Fruit fly (Drosophila melanogaster) whole organism, pupa: ENCODE results near the gene Dph4.
A peak's percentile ranks its signal among the peaks of the same experiment; 100 is the strongest.

ENCODE experiments used
- CG10348 ChIP-seq: fragments of 200-800 bp; sonication (Bioruptor generic); IDR thresholded peaks from 2 replicates; pipeline ENCODE4 v1.3.6; 2022; ENCODE audit warnings: missing biosample characterization, missing genetic modification characterization
- CG12605 ChIP-seq: fragments of 200-800 bp; sonication (Bioruptor generic); IDR thresholded peaks from 2 replicates; pipeline ENCODE4 v1.3.6; 2022; ENCODE audit warnings: missing biosample characterization, missing genetic modification characterization
- CG13204 ChIP-seq: fragments of 200-800 bp; sonication (Bioruptor generic); optimal IDR thresholded peaks from 2 replicates; lab custom pipeline; 2018; ENCODE audit warnings: missing biosample characterization, mild to moderate bottlenecking, missing genetic modification characterization, moderate library complexity
- CG14655 ChIP-seq: fragments of 200-800 bp; sonication (Bioruptor generic); optimal IDR thresholded peaks from 3 replicates; lab custom pipeline; 2017; ENCODE audit warnings: mild to moderate bottlenecking, missing biosample characterization, missing genetic modification reagents, missing genetic modification characterization
- CG15710 ChIP-seq: fragments of 200-800 bp; sonication (Bioruptor generic); optimal IDR thresholded peaks from 2 replicates; lab custom pipeline; 2018; ENCODE audit warnings: missing biosample characterization, mild to moderate bottlenecking, missing genetic modification characterization, moderate library complexity
- CG17806 ChIP-seq: fragments of 200-800 bp; sonication (Bioruptor generic); optimal IDR thresholded peaks from 2 replicates; lab custom pipeline; 2018; ENCODE audit warnings: missing biosample characterization, mild to moderate bottlenecking, missing genetic modification characterization, moderate library complexity
- CG32121 ChIP-seq: fragments of 200-800 bp; sonication (Bioruptor generic); IDR thresholded peaks from 2 replicates; pipeline ENCODE4 v1.3.6; 2022; ENCODE audit warnings: missing biosample characterization, missing genetic modification characterization
- CG34367 ChIP-seq: fragments of 200-800 bp; sonication (Bioruptor generic); optimal IDR thresholded peaks from 2 replicates; lab custom pipeline; 2018; ENCODE audit warnings: missing biosample characterization, mild to moderate bottlenecking, missing genetic modification characterization
- CG4496 ChIP-seq: fragments of 200-800 bp; sonication (Bioruptor generic); IDR thresholded peaks from 3 replicates; pipeline ENCODE4 v1.3.6; 2022; ENCODE audit warnings: missing biosample characterization, missing genetic modification characterization
- CG8159 ChIP-seq: fragments of 200-800 bp; sonication (Bioruptor generic); optimal IDR thresholded peaks from 3 replicates; lab custom pipeline; 2018; ENCODE audit warnings: missing biosample characterization, mild to moderate bottlenecking, missing genetic modification characterization, moderate library complexity
- CG8301 ChIP-seq: fragments of 200-800 bp; sonication (Bioruptor generic); optimal IDR thresholded peaks from 2 replicates; lab custom pipeline; 2018; ENCODE audit warnings: missing biosample characterization, mild to moderate bottlenecking, missing genetic modification characterization
- CG9948 ChIP-seq: fragments of 200-800 bp; sonication (Bioruptor generic); optimal IDR thresholded peaks from 2 replicates; lab custom pipeline; 2018; ENCODE audit warnings: missing biosample characterization, mild to moderate bottlenecking, missing genetic modification characterization, moderate library complexity
- D1 ChIP-seq: fragments of 200-800 bp; sonication (Bioruptor generic); optimal IDR thresholded peaks from 2 replicates; lab custom pipeline; 2018; ENCODE audit warnings: missing biosample characterization, mild to moderate bottlenecking, missing genetic modification characterization, moderate library complexity
- EcR ChIP-seq: fragments of 200-800 bp; sonication (Bioruptor generic); optimal IDR thresholded peaks from 3 replicates; lab custom pipeline; 2019; ENCODE audit warnings: missing biosample characterization, missing genetic modification characterization, mild to moderate bottlenecking, moderate library complexity, missing genetic modification reagents
- Ets98B ChIP-seq: fragments of 200-800 bp; sonication (Bioruptor generic); IDR thresholded peaks from 2 replicates; pipeline ENCODE4 v1.3.6; 2022; ENCODE audit warnings: missing biosample characterization, missing genetic modification characterization
- Pif1A ChIP-seq: fragments of 200-800 bp; sonication (Bioruptor generic); optimal IDR thresholded peaks from 3 replicates; lab custom pipeline; 2016; ENCODE audit warnings: missing biosample characterization, missing genetic modification characterization
- Pif1B ChIP-seq: fragments of 200-800 bp; sonication (Bioruptor generic); optimal IDR thresholded peaks from 3 replicates; lab custom pipeline; 2016; ENCODE audit warnings: missing biosample characterization, missing genetic modification characterization
- Snoo ChIP-seq: fragments of 200-800 bp; sonication (Bioruptor generic); optimal IDR thresholded peaks from 3 replicates; lab custom pipeline; 2017; ENCODE audit warnings: missing biosample characterization, mild to moderate bottlenecking, missing genetic modification characterization, inconsistent platforms
- fd96Ca ChIP-seq: fragments of 200-800 bp; sonication (Bioruptor generic); IDR thresholded peaks from 3 replicates; pipeline ENCODE4 v1.3.6; 2022; ENCODE audit warnings: missing biosample characterization, missing genetic modification characterization
- gl ChIP-seq: fragments of 200-800 bp; sonication (Bioruptor generic); optimal IDR thresholded peaks from 2 replicates; lab custom pipeline; 2018; ENCODE audit warnings: missing biosample characterization, mild to moderate bottlenecking, missing genetic modification characterization
- rn ChIP-seq: fragments of 200-800 bp; sonication (Bioruptor generic); IDR thresholded peaks from 2 replicates; pipeline ENCODE4 v1.3.6; 2022; ENCODE audit warnings: missing biosample characterization, missing genetic modification characterization

Dph4 gene

dm6 chr3R:5670660-5671264 is 46.8 kb upstream of the Dph4 start:
- peak; percentile 33 for TF ChIP-seq CG14655 (GFP tag; lab: Kevin White, UChicago)
- TF ChIP-seq gl (tag; lab: Kevin White, UChicago), result peak; percentile 30
- TF ChIP-seq CG15710 (tag; lab: Kevin White, UChicago), result peak; percentile 24
- no peak for TF ChIP-seq CG12605 (GFP tag; lab: Robert Waterston, UW)
- peak; percentile 18 for TF ChIP-seq CG8159
- TF ChIP-seq CG17806 (tag; lab: Kevin White, UChicago), result peak; percentile 0
- TF ChIP-seq CG32121 (GFP tag; lab: Robert Waterston, UW), result no peak
- no peak for TF ChIP-seq Pif1A (GFP tag; lab: Kevin White, UChicago)
- TF ChIP-seq CG34367, result no peak
- no peak for TF ChIP-seq CG10348 (GFP tag; lab: Robert Waterston, UW)

dm6 chr3R:5669740-5670659 is 46.1 kb upstream of the Dph4 start:
- TF ChIP-seq fd96Ca (GFP tag; lab: Robert Waterston, UW), result no peak
- no peak for TF ChIP-seq Pif1A (GFP tag; lab: Kevin White, UChicago)
- no peak for TF ChIP-seq CG15710 (tag; lab: Kevin White, UChicago)
- TF ChIP-seq Snoo (tag; lab: Kevin White, UChicago), result no peak
- TF ChIP-seq CG10348 (GFP tag; lab: Robert Waterston, UW), result no peak
- TF ChIP-seq CG9948 (tag; lab: Kevin White, UChicago), result no peak
- no peak for TF ChIP-seq CG17806 (tag; lab: Kevin White, UChicago)
- TF ChIP-seq CG4496, result no peak
- TF ChIP-seq CG34367, result no peak
- no peak for TF ChIP-seq Ets98B
- TF ChIP-seq, all 21 proteins: peak for 0

dm6 chr3R:5668928-5669739 is 45.2 kb upstream of the Dph4 start, which contains the start of the genes Xe7 and Atg17:
Gene Xe7, minus strand, starts transcription at chr3R:5669334.
Gene Atg17, plus strand, starts transcription at chr3R:5669713.
- TF ChIP-seq CG12605 (GFP tag; lab: Robert Waterston, UW) (peak; percentile 60), CG34367 (peak; percentile 80), CG15710 (tag; lab: Kevin White, UChicago) (peak; percentile 92), CG8301 (tag; lab: Kevin White, UChicago) (peak; percentile 86), CG4496 (peak; percentile 90), Ets98B (peak; percentile 85), Pif1A (GFP tag; lab: Kevin White, UChicago) (peak; percentile 87), fd96Ca (GFP tag; lab: Robert Waterston, UW) (peak; percentile 93), CG14655 (GFP tag; lab: Kevin White, UChicago) (no peak), D1 (no peak), rn (peak; percentile 83), EcR (GFP tag; lab: Kevin White, UChicago) (no peak), gl (tag; lab: Kevin White, UChicago) (peak; percentile 39), CG10348 (GFP tag; lab: Robert Waterston, UW) (peak; percentile 79; the same call in 1 of the 2 replicates), CG32121 (GFP tag; lab: Robert Waterston, UW) (peak; percentile 88), CG17806 (tag; lab: Kevin White, UChicago) (peak; percentile 86), CG8159 (peak; percentile 88), CG9948 (tag; lab: Kevin White, UChicago) (peak; percentile 89), CG13204 (GFP tag; lab: Kevin White, UChicago) (no peak), Snoo (tag; lab: Kevin White, UChicago) (peak; percentile 89), Pif1B (GFP tag; lab: Kevin White, UChicago) (peak; percentile 83)
- TF ChIP-seq, all 21 proteins: peak for 17

- TF ChIP-seq D1, result no peak
- no peak for TF ChIP-seq CG32121 (GFP tag; lab: Robert Waterston, UW)
- no peak for TF ChIP-seq CG14655 (GFP tag; lab: Kevin White, UChicago)
- TF ChIP-seq CG10348 (GFP tag; lab: Robert Waterston, UW), result no peak
- TF ChIP-seq gl (tag; lab: Kevin White, UChicago), result no peak
- no peak for TF ChIP-seq rn
- peak; percentile 47; the same call in 2 of the 3 replicates for TF ChIP-seq CG4496
- TF ChIP-seq Ets98B, result 0 out of 2 replicates have a peak, but pooled peaks have one; percentile 6
- TF ChIP-seq Pif1B (GFP tag; lab: Kevin White, UChicago), result no peak
- no peak for TF ChIP-seq CG12605 (GFP tag; lab: Robert Waterston, UW)
- peak; percentile 37 for TF ChIP-seq CG8159
- peak; percentile 45 for TF ChIP-seq CG9948 (tag; lab: Kevin White, UChicago)
- no peak for TF ChIP-seq fd96Ca (GFP tag; lab: Robert Waterston, UW)
- TF ChIP-seq CG15710 (tag; lab: Kevin White, UChicago), result peak; percentile 22
- no peak for TF ChIP-seq EcR (GFP tag; lab: Kevin White, UChicago)
- TF ChIP-seq Pif1A (GFP tag; lab: Kevin White, UChicago), result no peak
- peak; percentile 20 for TF ChIP-seq CG17806 (tag; lab: Kevin White, UChicago)
- no peak for TF ChIP-seq CG34367
- TF ChIP-seq CG13204 (GFP tag; lab: Kevin White, UChicago), result no peak
- peak; percentile 33 for TF ChIP-seq Snoo (tag; lab: Kevin White, UChicago)
- TF ChIP-seq CG8301 (tag; lab: Kevin White, UChicago), result no peak
- TF ChIP-seq, all 21 proteins: peak for 7
Observed at dm6 chr3R:5660198-5660893, 36.4 kb upstream of the Dph4 start, which contains the start of gene Wdr33. Gene Wdr33, plus strand, starts transcription at chr3R:5660635.
